Worm (Caenorhabditis elegans): ENCODE results near the gene Y38E10A.35.
A peak's percentile ranks its signal among the peaks of the same experiment; 100 is the strongest.

Y38E10A.35 gene

DNA sequence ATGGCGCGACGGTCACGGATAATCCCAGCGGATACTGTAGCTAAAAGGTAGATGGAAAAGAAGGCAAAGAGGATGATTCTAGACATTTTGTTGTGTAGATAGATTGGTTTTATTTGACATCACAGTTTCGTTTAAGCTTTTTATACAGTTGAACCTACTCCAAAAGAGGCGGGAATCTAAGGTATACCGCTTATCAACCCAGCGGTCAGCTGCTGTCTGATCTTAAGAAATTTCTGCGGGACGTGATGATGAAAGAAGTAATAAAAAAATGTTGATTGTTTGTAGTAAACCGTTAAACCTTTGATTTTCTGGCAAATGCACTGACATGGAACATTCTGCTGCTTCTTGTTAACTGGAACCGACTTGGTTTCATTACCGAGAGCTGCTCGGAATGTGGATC is 43.4 kb upstream of the Y38E10A.35 start, which contains the start of gene nspe-6:
TSS of gene nspe-6 (minus strand) at position 101 of the 400 bp plus-strand sequence.
- TF ChIP-seq pag-3 (tag; optimal IDR thresholded peaks at IDR 0.05; ENCODE audit: borderline replicate concordance, insufficient read depth) (no peak), unc-30 (tag; optimal IDR thresholded peaks at IDR 0.05) (no peak), dsc-1 (tag; optimal IDR thresholded peaks at IDR 0.05) (no peak), lin-15B (tag; optimal IDR thresholded peaks at IDR 0.05) (no peak), Y116A8C.19 (tag; optimal IDR thresholded peaks at IDR 0.05; ENCODE audit: borderline replicate concordance) (no peak), mab-9 (GFP tag; IDR thresholded peaks at IDR 0.05) (no peak), nhr-85 (tag) (peak; percentile 47)

DNA sequence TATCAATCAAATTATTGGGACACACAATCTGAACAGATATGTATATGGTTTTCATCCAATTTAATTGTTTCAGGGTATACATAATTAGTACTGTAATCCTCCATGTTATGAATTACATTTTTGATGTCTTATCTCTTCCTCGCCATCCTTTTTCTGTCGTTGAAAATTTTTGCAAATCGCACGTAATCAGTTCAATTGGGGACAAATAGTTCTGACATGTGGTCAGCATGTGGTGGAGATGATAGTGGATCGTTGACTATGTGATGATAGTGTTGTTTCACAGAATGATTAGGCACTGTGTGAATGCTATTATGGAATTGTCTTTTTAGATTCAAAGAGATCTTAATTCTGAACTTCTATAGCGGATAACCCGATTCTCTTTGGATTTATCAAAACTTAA is 42.8 kb upstream of the Y38E10A.35 start:
- TF ChIP-seq elt-2 (tag; optimal IDR thresholded peaks at IDR 0.05) (no peak), dpl-1 (GFP tag; optimal IDR thresholded peaks at IDR 0.05) (no peak), nhr-47 (tag; optimal IDR thresholded peaks at IDR 0.05) (peak; percentile 32), mab-9 (GFP tag; IDR thresholded peaks at IDR 0.05) (no peak), ceh-63 (GFP tag; optimal IDR thresholded peaks at IDR 0.05) (no peak), efl-1 (optimal IDR thresholded peaks at IDR 0.05) (no peak), efl-1 (GFP tag; optimal IDR thresholded peaks at IDR 0.05 in 1 of 2) (peak in 1 of 2 experiments; percentile 33), mep-1 (tag; optimal IDR thresholded peaks at IDR 0.05) (no peak), fos-1 (tag; optimal IDR thresholded peaks at IDR 0.05) (no peak), lin-14 (GFP tag; optimal IDR thresholded peaks at IDR 0.05) (peak; percentile 36), nhr-20 (tag; optimal IDR thresholded peaks at IDR 0.05) (peak; percentile 80), nhr-85 (tag) (peak; percentile 78), isw-1 (GFP tag; IDR thresholded peaks at IDR 0.05) (no peak), nhr-11 (tag; optimal IDR thresholded peaks at IDR 0.05) (no peak), unc-86 (tag; optimal IDR thresholded peaks at IDR 0.05) (no peak), nhr-19 (GFP tag; conservative IDR thresholded peaks at IDR 0.05) (0 out of 2 replicates have a peak, but pooled peaks have one; percentile 23), lin-35 (GFP tag; optimal IDR thresholded peaks at IDR 0.05) (peak in 1 of 2 experiments; percentile 36), elt-3 (tag; optimal IDR thresholded peaks at IDR 0.05) (peak in 5 of 6 experiments; percentile 2 to 88 (median 44)), tbx-2 (tag; optimal IDR thresholded peaks at IDR 0.05) (peak; percentile 21), nhr-237 (tag; optimal IDR thresholded peaks at IDR 0.05) (no peak), snu-23 (GFP tag; optimal IDR thresholded peaks at IDR 0.05) (peak; percentile 32), blmp-1 (tag; optimal IDR thresholded peaks at IDR 0.05) (peak; percentile 50), ama-1 (optimal IDR thresholded peaks at IDR 0.05) (no peak), mdl-1 (tag; optimal IDR thresholded peaks at IDR 0.05) (peak in 1 of 2 experiments; percentile 42), nhr-90 (tag; optimal IDR thresholded peaks at IDR 0.05; ENCODE audit: poor library complexity) (peak; percentile 31)

- no peak for TF ChIP-seq mdl-1 (tag; optimal IDR thresholded peaks at IDR 0.05)
- TF ChIP-seq irx-1 (tag; optimal IDR thresholded peaks at IDR 0.05): no peak
- no peak for TF ChIP-seq aha-1 (tag; optimal IDR thresholded peaks at IDR 0.05)
- TF ChIP-seq C34B4.2 (tag; optimal IDR thresholded peaks at IDR 0.05): no peak
- no peak for TF ChIP-seq swsn-7 (tag; optimal IDR thresholded peaks at IDR 0.05)
- no peak for TF ChIP-seq elt-3 (tag; optimal IDR thresholded peaks at IDR 0.05)
- TF ChIP-seq mab-9 (GFP tag; IDR thresholded peaks at IDR 0.05): no peak
- TF ChIP-seq mef-2 (tag; optimal IDR thresholded peaks at IDR 0.05): no peak
- no peak for TF ChIP-seq C04F5.9 (tag; optimal IDR thresholded peaks at IDR 0.05)
- TF ChIP-seq nhr-11 (tag; optimal IDR thresholded peaks at IDR 0.05): no peak
- TF ChIP-seq nhr-20 (tag; optimal IDR thresholded peaks at IDR 0.05): no peak
- no peak for TF ChIP-seq sptf-1 (tag; optimal IDR thresholded peaks at IDR 0.05)
- TF ChIP-seq lir-3 (tag; optimal IDR thresholded peaks at IDR 0.05; ENCODE audit: poor library complexity): no peak
- no peak for TF ChIP-seq jun-1 (tag; optimal IDR thresholded peaks at IDR 0.05)
Measured at ce11 chrII:12612218-12612617, 39.6 kb upstream of the Y38E10A.35 start, which contains the start of gene nspe-4. Gene nspe-4 (plus strand): TSS chrII:12612518.
